Worm (Caenorhabditis elegans): ENCODE data around the gene Y97E10AR.2.

ce11 chrV:8010846-8011245, 14.9 kb downstream of the Y97E10AR.2 start, which contains the start of gene lmtr-2:
- TF ChIP-seq egl-44 (GFP tag; IDR thresholded peaks at IDR 0.05), result no peak
- no peak for TF ChIP-seq ekl-4 (GFP tag; IDR thresholded peaks at IDR 0.05)
